Worm (Caenorhabditis elegans) whole organism, L1 larva: Measurements from ENCODE around the gene sre-54.

Experiments used
- C04F5.9 ChIP-seq: sonication (generic microtip); optimal IDR thresholded peaks from 2 replicates; lab custom pipeline; 2016; ENCODE audit warnings: missing genetic modification characterization, missing compliant biosample characterization
- C34B4.2 ChIP-seq: sonication (generic microtip); optimal IDR thresholded peaks from 2 replicates; lab custom pipeline; 2017; ENCODE audit warnings: mild to moderate bottlenecking, missing genetic modification characterization, missing compliant biosample characterization
- aha-1 ChIP-seq: fragments of 150-350 bp; optimal IDR thresholded peaks from 2 replicates; lab custom pipeline; 2014; ENCODE audit warnings: missing biosample characterization, missing genetic modification characterization
- aly-2 ChIP-seq: fragments of 150-350 bp; optimal IDR thresholded peaks from 2 replicates; lab custom pipeline; 2014; ENCODE audit warnings: missing biosample characterization, missing genetic modification characterization
- ama-1 ChIP-seq: fragments of 150-350 bp; optimal IDR thresholded peaks from 2 replicates; lab custom pipeline; 2014
- blmp-1 ChIP-seq: fragments of 150-350 bp; optimal IDR thresholded peaks from 2 replicates; lab custom pipeline; 2014; ENCODE audit warnings: missing biosample characterization, missing genetic modification characterization
- ceh-63 ChIP-seq: fragments of 200-800 bp; sonication (Bioruptor generic); optimal IDR thresholded peaks from 2 replicates; lab custom pipeline; 2018; ENCODE audit warnings: mild to moderate bottlenecking, missing genetic modification characterization, missing compliant biosample characterization
- ceh-8 ChIP-seq: fragments of 200-800 bp; sonication (Bioruptor generic); optimal IDR thresholded peaks from 2 replicates; lab custom pipeline; 2018; ENCODE audit warnings: mild to moderate bottlenecking, missing genetic modification characterization, moderate library complexity, missing compliant biosample characterization
- ceh-82 ChIP-seq, 3 experiments: fragments of 150-350 bp in 1 of 3; sonication (generic microtip) in 2 of 3; optimal IDR thresholded peaks; 2 replicates each; lab custom pipeline; 2014 to 2017; ENCODE audit warnings: missing biosample characterization in 3 of 3, missing genetic modification characterization in 3 of 3
- ces-1 ChIP-seq: fragments of 150-350 bp; optimal IDR thresholded peaks from 2 replicates; lab custom pipeline; 2014; ENCODE audit warnings: missing biosample characterization, missing genetic modification reagents, missing genetic modification characterization
- dpl-1 ChIP-seq, 3 experiments: fragments of 150-350 bp in 2 of 3; sonication (generic microtip) in 1 of 3; optimal IDR thresholded peaks; 2 replicates each; lab custom pipeline; 2014 to 2017; ENCODE audit warnings: missing biosample characterization in 3 of 3, missing genetic modification characterization in 3 of 3, missing genetic modification reagents in 3 of 3
- egl-13 ChIP-seq: sonication (generic microtip); optimal IDR thresholded peaks from 2 replicates; lab custom pipeline; 2016; ENCODE audit warnings: missing genotype, missing genetic modification reagents, missing genetic modification characterization, missing compliant biosample characterization
- egl-27 ChIP-seq, 2 experiments: fragments of 150-350 bp in 1 of 2; sonication (generic microtip); optimal IDR thresholded peaks; 3 replicates each; lab custom pipeline; 2017 to 2018; ENCODE audit warnings: missing biosample characterization in 2 of 2, missing genetic modification characterization in 2 of 2, missing genetic modification reagents in 2 of 2
- elt-2 ChIP-seq: sonication (generic microtip); optimal IDR thresholded peaks from 2 replicates; lab custom pipeline; 2016; ENCODE audit warnings: missing genetic modification characterization, mild to moderate bottlenecking, inconsistent platforms, missing compliant biosample characterization, missing genetic modification reagents
- elt-3 ChIP-seq, 6 experiments: fragments of 150-350 bp in 1 of 6; sonication (generic microtip); optimal IDR thresholded peaks; 2 replicates each; lab custom pipeline; 2017 to 2018; ENCODE audit warnings: missing biosample characterization in 6 of 6, missing genetic modification characterization in 6 of 6, inconsistent platforms in 1 of 6
- fkh-4 ChIP-seq: sonication (generic microtip); optimal IDR thresholded peaks from 2 replicates; lab custom pipeline; 2016; ENCODE audit warnings: missing compliant biosample characterization, missing genetic modification characterization, borderline replicate concordance
- hlh-4 ChIP-seq: sonication (generic microtip); optimal IDR thresholded peaks from 2 replicates; lab custom pipeline; 2016; ENCODE audit warnings: mild to moderate bottlenecking, missing genetic modification characterization, missing compliant biosample characterization
- hpl-2 ChIP-seq: fragments of 150-350 bp; optimal IDR thresholded peaks from 2 replicates; lab custom pipeline; 2014; ENCODE audit warnings: missing biosample characterization, missing genetic modification reagents, missing genetic modification characterization
- lin-14 ChIP-seq: fragments of 200-800 bp; sonication (Bioruptor generic); optimal IDR thresholded peaks from 2 replicates; lab custom pipeline; 2018; ENCODE audit warnings: mild to moderate bottlenecking, missing genetic modification characterization, moderate library complexity, missing compliant biosample characterization
- lin-15B ChIP-seq: fragments of 150-350 bp; sonication (generic microtip); optimal IDR thresholded peaks from 3 replicates; lab custom pipeline; 2014; ENCODE audit warnings: missing biosample characterization, missing genetic modification characterization
- lin-35 ChIP-seq, 2 experiments: fragments of 150-350 bp; optimal IDR thresholded peaks; 2 replicates each; lab custom pipeline; 2014; ENCODE audit warnings: missing biosample characterization in 2 of 2, missing genetic modification characterization in 2 of 2, missing genetic modification reagents in 2 of 2
- lin-39 ChIP-seq: fragments of 150-350 bp; optimal IDR thresholded peaks from 2 replicates; lab custom pipeline; 2014; ENCODE audit warnings: missing biosample characterization, missing genetic modification reagents, missing genetic modification characterization
- lsy-2 ChIP-seq, 2 experiments: fragments of 150-350 bp; optimal IDR thresholded peaks; 2 replicates each; lab custom pipeline; 2014; ENCODE audit warnings: missing biosample characterization in 2 of 2, missing genetic modification characterization in 2 of 2
- mab-9 ChIP-seq: fragments of 200-800 bp; sonication (Bioruptor generic); IDR thresholded peaks from 2 replicates; pipeline ENCODE4 v1.3.6; 2022; ENCODE audit warnings: missing genetic modification reagents, missing genetic modification characterization, missing compliant biosample characterization
- mdl-1 ChIP-seq, 2 experiments: fragments of 150-350 bp; optimal IDR thresholded peaks; 2 replicates each; lab custom pipeline; 2014 to 2017; ENCODE audit warnings: missing biosample characterization in 2 of 2, missing genetic modification characterization in 2 of 2, inconsistent platforms in 1 of 2
- mef-2 ChIP-seq: fragments of 150-350 bp; optimal IDR thresholded peaks from 2 replicates; lab custom pipeline; 2014; ENCODE audit warnings: missing biosample characterization, missing genetic modification characterization
- nhr-12 ChIP-seq: sonication (generic microtip); optimal IDR thresholded peaks from 2 replicates; lab custom pipeline; 2017; ENCODE audit warnings: missing biosample characterization, missing genetic modification characterization
- nhr-20 ChIP-seq: sonication (generic microtip); optimal IDR thresholded peaks from 2 replicates; lab custom pipeline; 2016; ENCODE audit warnings: mild to moderate bottlenecking, missing genetic modification characterization, missing compliant biosample characterization
- nhr-28 ChIP-seq: fragments of 150-350 bp; optimal IDR thresholded peaks from 2 replicates; lab custom pipeline; 2014; ENCODE audit warnings: missing biosample characterization, missing genetic modification characterization
- nhr-71 ChIP-seq: sonication (generic microtip); optimal IDR thresholded peaks from 2 replicates; lab custom pipeline; 2016; ENCODE audit warnings: mild to moderate bottlenecking, missing genetic modification characterization, moderate library complexity, missing compliant biosample characterization
- nhr-77 ChIP-seq: fragments of 150-350 bp; optimal IDR thresholded peaks from 2 replicates; lab custom pipeline; 2014; ENCODE audit warnings: missing biosample characterization, missing genetic modification characterization
- nhr-84 ChIP-seq: sonication (generic microtip); optimal IDR thresholded peaks from 2 replicates; lab custom pipeline; 2017; ENCODE audit warnings: missing biosample characterization, missing genetic modification characterization
- pax-3 ChIP-seq: fragments of 200-800 bp; sonication (Bioruptor generic); optimal IDR thresholded peaks from 2 replicates; lab custom pipeline; 2018; ENCODE audit warnings: mild to moderate bottlenecking, missing genetic modification characterization, moderate library complexity, missing compliant biosample characterization
- pqm-1 ChIP-seq: sonication (generic microtip); optimal IDR thresholded peaks from 3 replicates; lab custom pipeline; 2017; ENCODE audit warnings: missing biosample characterization, missing genetic modification characterization
- snpc-4 ChIP-seq: fragments of 150-350 bp; optimal IDR thresholded peaks from 2 replicates; lab custom pipeline; 2014; ENCODE audit warnings: missing biosample characterization, missing genetic modification characterization
- sox-4 ChIP-seq: sonication (generic microtip); optimal IDR thresholded peaks from 2 replicates; lab custom pipeline; 2016; ENCODE audit warnings: missing genetic modification characterization, missing compliant biosample characterization
- sptf-1 ChIP-seq: fragments of 150-350 bp; optimal IDR thresholded peaks from 2 replicates; lab custom pipeline; 2014; ENCODE audit warnings: missing biosample characterization, missing genetic modification characterization
- swsn-7 ChIP-seq: sonication (generic microtip); optimal IDR thresholded peaks from 2 replicates; lab custom pipeline; 2016; ENCODE audit warnings: missing genetic modification characterization, missing compliant biosample characterization
- tbx-2 ChIP-seq: sonication (generic microtip); optimal IDR thresholded peaks from 2 replicates; lab custom pipeline; 2016; ENCODE audit warnings: missing genetic modification characterization, missing compliant biosample characterization
- tlp-1 ChIP-seq: fragments of 150-350 bp; optimal IDR thresholded peaks from 2 replicates; lab custom pipeline; 2014; ENCODE audit warnings: missing biosample characterization, missing genetic modification characterization
- unc-130 ChIP-seq: fragments of 150-350 bp; optimal IDR thresholded peaks from 2 replicates; lab custom pipeline; 2017; ENCODE audit warnings: missing biosample characterization, missing genetic modification characterization, inconsistent platforms
- unc-30 ChIP-seq: sonication (generic microtip); optimal IDR thresholded peaks from 2 replicates; lab custom pipeline; 2017; ENCODE audit warnings: missing biosample characterization, missing genetic modification characterization
- unc-62 ChIP-seq: fragments of 150-350 bp; optimal IDR thresholded peaks from 2 replicates; lab custom pipeline; 2014; ENCODE audit warnings: missing biosample characterization, missing genetic modification reagents, missing genetic modification characterization
- xbp-1 ChIP-seq: sonication (generic microtip); optimal IDR thresholded peaks from 2 replicates; lab custom pipeline; 2016; ENCODE audit warnings: missing genetic modification characterization, missing compliant biosample characterization
- zag-1 ChIP-seq: fragments of 150-350 bp; optimal IDR thresholded peaks from 2 replicates; lab custom pipeline; 2014; ENCODE audit warnings: missing biosample characterization, missing genetic modification characterization
- ztf-11 ChIP-seq, 2 experiments: sonication (generic microtip); optimal IDR thresholded peaks; 2 replicates each; lab custom pipeline; 2016 to 2017; ENCODE audit warnings: missing genetic modification characterization in 2 of 2, missing biosample characterization in 1 of 2, missing compliant biosample characterization in 1 of 2
- ztf-4 ChIP-seq: fragments of 150-350 bp; optimal IDR thresholded peaks from 2 replicates; lab custom pipeline; 2014; ENCODE audit warnings: missing biosample characterization, missing genetic modification characterization

Gene sre-54

DNA sequence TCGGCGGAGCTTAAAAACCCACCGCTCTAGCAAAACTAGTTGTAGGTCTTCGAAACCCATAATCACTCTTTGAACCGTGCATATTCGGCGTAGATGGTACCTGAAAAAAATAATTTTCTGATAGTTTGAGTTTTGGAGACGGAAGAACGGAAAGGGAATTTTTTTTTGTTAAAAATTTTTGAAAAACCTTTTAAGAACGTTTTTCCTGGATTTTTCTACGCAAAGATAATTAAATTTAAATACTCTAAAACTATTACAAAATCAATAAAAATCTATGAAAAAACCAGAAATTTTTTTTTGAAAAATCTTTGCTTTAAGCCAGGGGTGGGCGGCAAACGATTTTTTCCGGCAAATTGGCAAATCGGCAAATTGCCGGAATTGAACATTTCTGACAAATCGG, 46.7 kb downstream of the sre-54 start, which contains the start of gene marc-5:
marc-5 (minus strand) TSS at position 101 of the 400 bp plus-strand sequence.
- TF ChIP-seq hlh-4 (tag; lab: Kevin White, UChicago) (no peak), tlp-1 (tag; lab: Kevin White, UChicago) (no peak), ztf-11 (tag; optimal IDR thresholded peaks at IDR 0.05; lab: Kevin White, UChicago) (no peak), aly-2 (tag; lab: Kevin White, UChicago) (no peak), mef-2 (tag; lab: Kevin White, UChicago) (no peak), C04F5.9 (tag; lab: Kevin White, UChicago) (no peak), sptf-1 (tag; lab: Kevin White, UChicago) (no peak), ceh-63 (GFP tag; lab: Kevin White, UChicago) (no peak), unc-30 (tag; lab: Kevin White, UChicago) (no peak)

ce11 chrII:12380888-12381287, 48.2 kb downstream of the sre-54 start:
- TF ChIP-seq xbp-1 (tag; lab: Kevin White, UChicago) (no peak), zag-1 (tag; lab: Kevin White, UChicago) (no peak), egl-13 (tag; lab: Kevin White, UChicago) (no peak), ztf-4 (no peak), nhr-71 (tag; lab: Kevin White, UChicago) (no peak), hpl-2 (GFP tag; lab: Kevin White, UChicago) (no peak), nhr-28 (tag; lab: Kevin White, UChicago) (no peak), unc-30 (tag; lab: Kevin White, UChicago) (no peak), blmp-1 (tag; lab: Kevin White, UChicago) (no peak), C34B4.2 (tag; lab: Kevin White, UChicago) (no peak), pqm-1 (no peak), unc-62 (GFP tag; lab: Kevin White, UChicago) (no peak), lin-39 (tag; lab: Kevin White, UChicago) (no peak), nhr-84 (tag; lab: Kevin White, UChicago) (no peak), lin-15B (tag; lab: Kevin White, UChicago) (no peak), pax-3 (tag; lab: Kevin White, UChicago) (no peak), nhr-77 (no peak), ceh-82 (tag; optimal IDR thresholded peaks at IDR 0.05; lab: Kevin White, UChicago) (no peak)

DNA sequence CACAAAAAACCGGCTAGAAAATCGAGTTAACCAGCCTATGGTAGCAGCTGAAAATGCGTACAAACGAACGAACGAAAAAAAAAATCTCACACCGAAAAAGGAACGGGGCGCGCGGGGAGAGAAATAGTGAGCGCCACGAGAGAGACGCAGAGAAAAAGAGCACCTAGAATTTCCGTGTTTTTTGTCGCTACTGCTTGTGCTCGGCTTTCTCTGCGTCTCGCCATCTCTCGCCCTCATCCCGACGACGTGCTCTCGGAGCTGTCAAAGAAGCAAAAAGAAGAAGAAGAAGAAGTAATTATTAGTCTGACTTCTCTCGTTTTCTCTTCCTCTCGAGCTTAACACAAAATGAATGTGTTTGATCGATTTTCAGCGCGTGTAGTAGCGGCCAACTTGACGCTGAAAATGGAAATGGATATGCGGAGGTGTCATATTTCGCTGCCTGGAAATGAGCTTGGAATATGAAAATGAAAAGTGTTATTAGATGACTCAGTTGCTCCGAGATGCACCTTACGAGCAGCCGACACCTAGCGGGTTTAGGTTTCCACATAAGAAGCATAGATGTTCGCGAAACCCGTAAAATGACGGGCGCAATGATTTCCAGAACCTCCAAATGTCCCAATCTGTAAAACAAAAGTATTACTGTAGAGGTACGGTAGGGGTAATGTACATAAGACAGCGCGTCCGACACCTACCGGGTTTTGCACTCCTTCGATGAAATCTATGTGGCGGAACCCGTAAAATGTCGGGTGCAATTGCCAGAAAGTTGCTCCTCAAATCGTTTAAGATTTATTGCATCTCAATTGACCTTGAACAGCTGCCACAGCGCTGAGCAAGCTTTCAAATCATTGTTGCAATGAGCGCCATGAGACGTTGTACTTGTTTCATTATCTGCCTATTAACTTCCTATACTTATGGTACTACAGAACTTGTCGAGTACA, 50.2 kb downstream of the sre-54 start, which contains the start of gene btb-14:
btb-14 (plus strand) TSS at position 839 of the 938 bp plus-strand sequence.
- TF ChIP-seq elt-2 (tag; lab: Kevin White, UChicago) (no peak), lin-14 (GFP tag; lab: Kevin White, UChicago) (peak; percentile 85), lin-15B (tag; lab: Kevin White, UChicago) (no peak), ceh-8 (GFP tag; lab: Kevin White, UChicago) (no peak), lin-35 (GFP tag; optimal IDR thresholded peaks at IDR 0.05; lab: Kevin White, UChicago) (peak in 1 of 2 experiments; percentile 30), pax-3 (tag; lab: Kevin White, UChicago) (no peak), ceh-63 (GFP tag; lab: Kevin White, UChicago) (no peak), elt-3 (tag; optimal IDR thresholded peaks at IDR 0.05; lab: Kevin White, UChicago) (no peak), fkh-4 (tag; lab: Kevin White, UChicago) (no peak), egl-27 (tag; optimal IDR thresholded peaks at IDR 0.05; lab: Kevin White, UChicago) (no peak), sox-4 (tag; lab: Kevin White, UChicago) (no peak), nhr-28 (tag; lab: Kevin White, UChicago) (no peak), snpc-4 (peak; percentile 92), lsy-2 (tag; optimal IDR thresholded peaks at IDR 0.05; lab: Kevin White, UChicago) (peak; percentile 0 to 12), mef-2 (tag; lab: Kevin White, UChicago) (no peak), unc-130 (no peak), nhr-12 (tag; lab: Kevin White, UChicago) (no peak), tbx-2 (tag; lab: Kevin White, UChicago) (peak; percentile 30), ces-1 (no peak), nhr-20 (tag; lab: Kevin White, UChicago) (no peak), mab-9 (GFP tag; lab: Robert Waterston, UW) (no peak), unc-30 (tag; lab: Kevin White, UChicago) (no peak), aha-1 (tag; lab: Kevin White, UChicago) (no peak), swsn-7 (tag; lab: Kevin White, UChicago) (peak; percentile 34), mdl-1 (tag; optimal IDR thresholded peaks at IDR 0.05; lab: Kevin White, UChicago) (no peak), tlp-1 (tag; lab: Kevin White, UChicago) (no peak), ama-1 (no peak), C04F5.9 (tag; lab: Kevin White, UChicago) (no peak), dpl-1 (GFP tag; optimal IDR thresholded peaks at IDR 0.05; lab: Kevin White, UChicago) (no peak), sptf-1 (tag; lab: Kevin White, UChicago) (no peak)
